Fruit fly (Drosophila melanogaster): ENCODE data around the gene eff.

The eff gene

dm6 chr3R:14741192-14741915 lies at the start of gene eff, which contains the start of gene jvl:
Gene eff (minus strand): TSS chr3R:14741319.
Gene jvl (plus strand): TSS chr3R:14741582.
- TF ChIP-seq psq (optimal IDR thresholded peaks at IDR 0.05) (no peak), insv (optimal IDR thresholded peaks at IDR 0.05) (no peak), ttk (optimal IDR thresholded peaks at IDR 0.05) (no peak), Myc (optimal IDR thresholded peaks at IDR 0.05) (no peak), h (optimal IDR thresholded peaks at IDR 0.05) (no peak), Sin3A (optimal IDR thresholded peaks at IDR 0.05) (no peak)

dm6 chr3R:14786669-14787068 lies 45.5 kb upstream of the eff start:
- no peak for TF ChIP-seq insv (optimal IDR thresholded peaks at IDR 0.05)
- no peak for TF ChIP-seq Myc (optimal IDR thresholded peaks at IDR 0.05)
- TF ChIP-seq ttk (optimal IDR thresholded peaks at IDR 0.05) = no peak
- TF ChIP-seq Sin3A (optimal IDR thresholded peaks at IDR 0.05) = no peak
- TF ChIP-seq h (optimal IDR thresholded peaks at IDR 0.05) = no peak

DNA sequence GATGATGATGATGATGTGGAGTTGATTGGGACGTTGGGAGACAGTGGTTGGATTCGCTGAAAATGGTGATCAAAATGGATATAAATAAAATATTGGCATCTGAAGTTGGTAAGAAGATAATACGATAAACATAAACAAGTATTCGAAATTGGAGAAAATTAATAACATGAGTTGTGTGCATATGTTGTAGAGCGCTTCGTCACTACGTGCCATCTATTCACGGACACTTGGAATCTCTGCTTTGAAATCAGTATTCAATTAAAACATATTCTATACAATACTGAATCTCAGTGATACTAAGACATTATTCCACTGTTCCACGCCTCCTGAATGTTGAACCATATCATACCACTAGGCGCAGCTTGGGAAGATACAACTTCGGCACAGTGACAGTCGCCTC lies 44.2 kb upstream of the eff start:
- TF ChIP-seq ttk (optimal IDR thresholded peaks at IDR 0.05) (no peak), psq (optimal IDR thresholded peaks at IDR 0.05) (no peak), Sin3A (optimal IDR thresholded peaks at IDR 0.05) (no peak), Myc (optimal IDR thresholded peaks at IDR 0.05) (no peak), insv (optimal IDR thresholded peaks at IDR 0.05) (no peak), h (optimal IDR thresholded peaks at IDR 0.05) (no peak)

dm6 chr3R:14780747-14781146 lies 39.6 kb upstream of the eff start:
- TF ChIP-seq insv (optimal IDR thresholded peaks at IDR 0.05) = no peak
- TF ChIP-seq ttk (optimal IDR thresholded peaks at IDR 0.05) = no peak
- TF ChIP-seq Myc (optimal IDR thresholded peaks at IDR 0.05) = no peak
- no peak for TF ChIP-seq Sin3A (optimal IDR thresholded peaks at IDR 0.05)
- no peak for TF ChIP-seq psq (optimal IDR thresholded peaks at IDR 0.05)
- no peak for TF ChIP-seq h (optimal IDR thresholded peaks at IDR 0.05)

dm6 chr3R:14779733-14780278 lies 38.7 kb upstream of the eff start:
- TF ChIP-seq h (optimal IDR thresholded peaks at IDR 0.05) (no peak), Sin3A (optimal IDR thresholded peaks at IDR 0.05) (no peak), psq (optimal IDR thresholded peaks at IDR 0.05) (no peak), ttk (optimal IDR thresholded peaks at IDR 0.05) (no peak), insv (optimal IDR thresholded peaks at IDR 0.05) (no peak), Myc (optimal IDR thresholded peaks at IDR 0.05) (no peak)

DNA sequence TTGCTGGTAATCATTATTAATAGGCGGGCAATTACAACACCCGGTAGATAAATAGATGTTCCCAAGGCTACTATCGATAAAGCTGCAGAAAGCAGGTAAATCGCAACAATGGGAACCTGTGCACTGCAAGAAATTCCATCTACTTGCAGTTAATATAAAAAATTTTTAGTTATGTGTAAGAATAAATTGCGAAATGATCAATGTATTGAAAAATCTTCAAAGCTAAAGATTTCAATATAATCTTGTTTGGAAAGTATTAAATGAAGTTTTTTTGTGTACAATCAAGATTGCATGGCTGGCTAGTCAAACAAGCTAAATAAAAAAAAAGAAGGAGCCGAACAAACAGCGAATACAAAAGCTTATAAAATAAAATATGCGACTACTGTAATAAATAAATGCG lies 34.3 kb upstream of the eff start:
- TF ChIP-seq h (optimal IDR thresholded peaks at IDR 0.05) = no peak
- TF ChIP-seq Sin3A (optimal IDR thresholded peaks at IDR 0.05) = no peak

- TF ChIP-seq ttk (optimal IDR thresholded peaks at IDR 0.05) (no peak), Myc (optimal IDR thresholded peaks at IDR 0.05) (no peak), Sin3A (optimal IDR thresholded peaks at IDR 0.05) (no peak), psq (optimal IDR thresholded peaks at IDR 0.05) (no peak), insv (optimal IDR thresholded peaks at IDR 0.05) (no peak), h (optimal IDR thresholded peaks at IDR 0.05) (no peak)
These were observed 25.4 kb upstream of the eff start for dm6 chr3R:14766439-14767025.

DNA sequence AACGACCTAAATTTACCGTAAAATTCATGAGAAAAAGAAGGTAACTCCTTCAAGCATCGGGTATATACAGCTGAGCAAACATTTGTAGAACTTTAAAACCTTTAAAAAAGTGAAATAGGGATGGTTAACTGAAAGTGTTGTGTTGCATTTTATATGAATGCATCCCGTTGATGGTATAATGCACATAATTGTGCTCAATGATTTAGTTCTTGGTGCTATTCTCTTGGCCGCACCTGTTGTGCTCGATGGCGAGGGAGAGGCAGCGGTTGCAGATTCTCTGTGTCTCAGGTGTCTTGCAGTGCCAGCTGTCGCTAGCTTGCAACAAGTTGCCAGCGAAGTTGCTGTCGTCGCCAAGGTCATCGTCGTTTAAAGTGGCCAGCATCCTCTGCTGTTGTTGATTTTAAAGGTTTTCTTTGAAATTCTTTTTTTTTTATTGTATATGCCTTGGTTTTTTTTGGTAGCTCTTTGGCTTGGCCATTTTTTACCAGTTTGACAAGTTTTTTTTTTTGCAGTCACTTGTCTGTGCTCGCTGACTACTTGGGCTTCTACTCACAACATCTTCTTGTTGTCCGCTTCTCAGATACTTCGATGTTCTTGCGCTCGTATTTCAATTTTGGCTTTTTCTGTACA lies 24.4 kb upstream of the eff start:
- TF ChIP-seq Sin3A (optimal IDR thresholded peaks at IDR 0.05) = no peak
- no peak for TF ChIP-seq Myc (optimal IDR thresholded peaks at IDR 0.05)

DNA sequence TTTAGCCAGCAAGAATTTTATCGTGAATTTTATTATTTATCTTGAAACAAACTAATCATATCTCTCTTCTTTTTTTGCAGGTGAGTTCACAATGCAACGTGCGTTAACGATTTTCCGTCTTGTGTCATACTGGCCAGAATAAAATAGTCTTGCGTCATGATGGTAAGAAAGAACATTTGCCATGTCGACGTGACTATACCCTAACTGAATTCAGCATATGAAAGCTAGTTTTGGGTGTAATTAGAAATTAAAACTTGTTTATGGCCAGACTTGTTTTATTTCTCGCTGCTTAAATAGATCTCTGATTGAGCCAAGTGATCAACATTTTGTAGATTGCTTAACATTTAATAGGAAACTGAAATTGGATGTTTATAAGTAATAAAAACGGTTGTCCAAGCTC lies 23.0 kb upstream of the eff start:
- TF ChIP-seq h (optimal IDR thresholded peaks at IDR 0.05) (no peak), insv (optimal IDR thresholded peaks at IDR 0.05) (no peak), ttk (optimal IDR thresholded peaks at IDR 0.05) (no peak), Myc (optimal IDR thresholded peaks at IDR 0.05) (no peak), Sin3A (optimal IDR thresholded peaks at IDR 0.05) (no peak), psq (optimal IDR thresholded peaks at IDR 0.05) (no peak)

DNA sequence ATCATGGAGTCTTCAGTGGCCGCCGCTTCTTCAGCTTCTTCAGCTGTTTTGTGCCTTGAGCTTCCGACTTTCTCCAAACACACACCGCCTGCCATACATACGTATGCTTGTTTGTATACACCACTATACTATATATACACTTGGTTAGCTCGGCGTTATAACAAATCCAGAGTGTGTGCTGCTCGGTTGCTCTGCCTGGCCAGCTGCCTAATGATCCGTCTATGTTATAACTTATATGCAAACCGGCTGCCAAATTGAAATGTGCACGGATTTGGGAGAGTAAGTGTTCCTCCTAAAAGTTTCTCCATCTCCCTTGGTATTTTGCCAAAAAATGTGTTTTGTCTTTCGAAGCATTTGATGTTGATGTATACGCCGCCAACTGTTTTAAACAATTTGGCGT lies 22.4 kb upstream of the eff start:
- no peak for TF ChIP-seq Sin3A (optimal IDR thresholded peaks at IDR 0.05)

- TF ChIP-seq insv (optimal IDR thresholded peaks at IDR 0.05) (no peak), psq (optimal IDR thresholded peaks at IDR 0.05) (no peak), ttk (optimal IDR thresholded peaks at IDR 0.05) (no peak), Sin3A (optimal IDR thresholded peaks at IDR 0.05) (no peak), Myc (optimal IDR thresholded peaks at IDR 0.05) (no peak)
These were observed 19.9 kb upstream of the eff start for dm6 chr3R:14761060-14761459.

DNA sequence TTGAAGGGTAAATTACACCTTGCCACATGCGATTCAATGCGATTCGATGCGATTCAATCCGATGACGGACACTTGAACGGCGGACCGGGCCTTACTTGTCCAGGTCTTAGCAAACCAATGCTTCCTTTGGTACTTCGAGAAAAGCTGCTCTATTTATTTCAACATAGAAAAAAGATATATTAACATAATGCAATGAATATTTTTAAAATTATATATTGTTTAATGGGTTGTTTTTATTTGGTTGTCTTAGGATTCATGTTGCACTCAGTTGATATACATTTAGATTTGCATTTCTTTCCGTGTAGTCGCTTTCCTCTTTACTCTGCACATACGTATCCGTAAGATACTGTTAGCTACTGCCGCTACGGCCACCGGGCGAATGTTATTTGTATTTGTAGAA lies 17.2 kb upstream of the eff start:
- TF ChIP-seq Sin3A (optimal IDR thresholded peaks at IDR 0.05) = no peak
- TF ChIP-seq h (optimal IDR thresholded peaks at IDR 0.05) = no peak
- no peak for TF ChIP-seq psq (optimal IDR thresholded peaks at IDR 0.05)
- no peak for TF ChIP-seq insv (optimal IDR thresholded peaks at IDR 0.05)
- TF ChIP-seq ttk (optimal IDR thresholded peaks at IDR 0.05) = no peak
- TF ChIP-seq Myc (optimal IDR thresholded peaks at IDR 0.05) = no peak

- no peak for TF ChIP-seq Sin3A (optimal IDR thresholded peaks at IDR 0.05)
- no peak for TF ChIP-seq h (optimal IDR thresholded peaks at IDR 0.05)
- no peak for TF ChIP-seq Myc (optimal IDR thresholded peaks at IDR 0.05)
- TF ChIP-seq insv (optimal IDR thresholded peaks at IDR 0.05) = no peak
- no peak for TF ChIP-seq ttk (optimal IDR thresholded peaks at IDR 0.05)
- TF ChIP-seq psq (optimal IDR thresholded peaks at IDR 0.05) = no peak
These were observed 14.9 kb upstream of the eff start for dm6 chr3R:14756040-14756439.
